Fruit fly (Drosophila melanogaster) whole organism, embryonic: ENCODE measurements around the gene zye.

ENCODE experiments used
- CG10543 ChIP-seq: fragments of 200-800 bp; sonication (Bioruptor generic); optimal IDR thresholded peaks from 3 replicates; lab custom pipeline; 2017; ENCODE audit warnings: missing biosample characterization, mild to moderate bottlenecking, missing genetic modification characterization, moderate library complexity
- CG13123 ChIP-seq: fragments of 200-800 bp; sonication (Bioruptor generic); optimal IDR thresholded peaks from 2 replicates; lab custom pipeline; 2016; ENCODE audit warnings: missing biosample characterization, missing genetic modification characterization
- CG13296 ChIP-seq: fragments of 200-800 bp; sonication (Bioruptor generic); optimal IDR thresholded peaks from 3 replicates; lab custom pipeline; 2018; ENCODE audit warnings: missing biosample characterization, mild to moderate bottlenecking, missing genetic modification characterization
- CG14014 ChIP-seq: fragments of 200-800 bp; sonication (Bioruptor generic); IDR thresholded peaks from 2 replicates; pipeline ENCODE4 v1.3.6; 2022; ENCODE audit warnings: missing biosample characterization, missing genetic modification characterization
- CG14965 ChIP-seq: fragments of 200-800 bp; sonication (Bioruptor generic); optimal IDR thresholded peaks from 2 replicates; lab custom pipeline; 2016; ENCODE audit warnings: missing biosample characterization, missing genetic modification characterization, borderline replicate concordance
- CG17802 ChIP-seq: fragments of 200-800 bp; sonication (Bioruptor generic); optimal IDR thresholded peaks from 2 replicates; lab custom pipeline; 2018; ENCODE audit warnings: missing biosample characterization, mild to moderate bottlenecking, missing genetic modification characterization, moderate library complexity
- CG2120 ChIP-seq: fragments of 200-800 bp; sonication (Bioruptor generic); optimal IDR thresholded peaks from 3 replicates; lab custom pipeline; 2016; ENCODE audit warnings: missing biosample characterization, missing genetic modification characterization
- CG30020 ChIP-seq: fragments of 200-800 bp; optimal IDR thresholded peaks from 2 replicates; lab custom pipeline; 2019; ENCODE audit warnings: missing biosample characterization, mild to moderate bottlenecking, missing genetic modification characterization, moderate library complexity
- CG32767 ChIP-seq: fragments of 200-800 bp; sonication (Bioruptor generic); IDR thresholded peaks from 2 replicates; pipeline ENCODE4 v1.3.6; 2022; ENCODE audit warnings: missing biosample characterization, missing genetic modification characterization
- CG34224 ChIP-seq: fragments of 200-800 bp; sonication (Bioruptor generic); IDR thresholded peaks from 3 replicates; pipeline ENCODE4 v1.3.6; 2022; ENCODE audit warnings: missing biosample characterization, missing genetic modification characterization; ENCODE audit not compliant: partially characterized antibody
- CG4282 ChIP-seq: fragments of 200-800 bp; sonication (Bioruptor generic); optimal IDR thresholded peaks from 2 replicates; lab custom pipeline; 2016; ENCODE audit warnings: missing biosample characterization, missing genetic modification characterization
- CG4404 ChIP-seq: fragments of 200-800 bp; sonication (Bioruptor generic); IDR thresholded peaks from 2 replicates; pipeline ENCODE4 v1.3.6; 2022; ENCODE audit warnings: missing biosample characterization, missing genetic modification characterization
- CG4424 ChIP-seq: fragments of 200-800 bp; sonication (Bioruptor generic); optimal IDR thresholded peaks from 3 replicates; lab custom pipeline; 2016; ENCODE audit warnings: missing biosample characterization, missing genetic modification characterization
- CG4820 ChIP-seq: fragments of 200-800 bp; sonication (Bioruptor generic); optimal IDR thresholded peaks from 3 replicates; lab custom pipeline; 2016; ENCODE audit warnings: missing biosample characterization, missing genetic modification characterization
- CG8290 ChIP-seq, 3 experiments: fragments of 200-800 bp; sonication (Bioruptor generic); optimal IDR thresholded peaks; 2 replicates each; lab custom pipeline; 2016 to 2019; ENCODE audit warnings: missing biosample characterization in 3 of 3, missing genetic modification characterization in 3 of 3, mild to moderate bottlenecking in 2 of 3, moderate library complexity in 1 of 3
- CG8359 ChIP-seq: fragments of 200-800 bp; sonication (Bioruptor generic); optimal IDR thresholded peaks from 2 replicates; lab custom pipeline; 2017; ENCODE audit warnings: missing biosample characterization, mild to moderate bottlenecking, missing genetic modification characterization, borderline replicate concordance
- D ChIP-seq, 2 experiments: fragments of 200-800 bp in 1 of 2; fragments of >200 bp in 1 of 2; sonication (Bioruptor generic) in 1 of 2; optimal IDR thresholded peaks; 2 replicates in 1 of 2; 3 replicates in 1 of 2; lab custom pipeline; 2017; ENCODE audit warnings: mild to moderate bottlenecking in 1 of 2, missing biosample characterization in 1 of 2, missing genetic modification characterization in 1 of 2, missing genetic modification reagents in 1 of 2
- D19A ChIP-seq: fragments of 200-800 bp; optimal IDR thresholded peaks from 3 replicates; lab custom pipeline; 2019; ENCODE audit warnings: missing biosample characterization, mild to moderate bottlenecking, missing genetic modification characterization, moderate library complexity
- Dek ChIP-seq: fragments of 200-800 bp; sonication (Bioruptor generic); optimal IDR thresholded peaks from 3 replicates; lab custom pipeline; 2019; ENCODE audit warnings: missing biosample characterization, mild to moderate bottlenecking, missing genetic modification characterization, moderate library complexity
- Dip3 ChIP-seq: fragments of 200-800 bp; sonication (Bioruptor generic); optimal IDR thresholded peaks from 3 replicates; lab custom pipeline; 2016; ENCODE audit warnings: missing biosample characterization, missing genetic modification characterization
- Doc2 ChIP-seq: fragments of 200-800 bp; sonication (Bioruptor generic); IDR thresholded peaks from 2 replicates; pipeline ENCODE4 v1.3.6; 2022; ENCODE audit warnings: missing biosample characterization, missing genetic modification characterization
- Dref ChIP-seq: fragments of 200-800 bp; sonication (Bioruptor generic); IDR thresholded peaks from 2 replicates; pipeline ENCODE4 v1.3.6; 2022; ENCODE audit warnings: missing biosample characterization, missing genetic modification characterization
- Ets65A ChIP-seq: fragments of 200-800 bp; sonication (Bioruptor generic); peaks from one replicate; lab custom pipeline; 2016; ENCODE audit warnings: missing biosample characterization, missing genetic modification characterization
- Ets97D ChIP-seq: fragments of 200-800 bp; sonication (Bioruptor generic); optimal IDR thresholded peaks from 3 replicates; lab custom pipeline; 2016; ENCODE audit warnings: missing biosample characterization, missing genetic modification characterization
- HLH4C ChIP-seq: fragments of 200-800 bp; sonication (Bioruptor generic); IDR thresholded peaks from 3 replicates; pipeline ENCODE4 v1.3.6; 2022; ENCODE audit warnings: missing biosample characterization, missing genetic modification characterization; ENCODE audit not compliant: partially characterized antibody
- Med ChIP-seq: fragments of 200-800 bp; sonication (Bioruptor generic); peaks from one replicate; lab custom pipeline; 2016; ENCODE audit warnings: missing biosample characterization, missing genetic modification characterization, mild to moderate bottlenecking, inconsistent platforms, moderate library complexity
- Mes4 ChIP-seq: fragments of 200-800 bp; sonication (Bioruptor generic); optimal IDR thresholded peaks from 2 replicates; lab custom pipeline; 2016; ENCODE audit warnings: missing biosample characterization, missing genetic modification characterization
- Usf ChIP-seq: fragments of 200-800 bp; sonication (Bioruptor generic); optimal IDR thresholded peaks from 2 replicates; lab custom pipeline; 2017; ENCODE audit warnings: missing genotype, missing biosample characterization, missing genetic modification characterization
- ac ChIP-seq: fragments of 200-800 bp; sonication (Bioruptor generic); optimal IDR thresholded peaks from 3 replicates; lab custom pipeline; 2017; ENCODE audit warnings: missing biosample characterization, mild to moderate bottlenecking, missing genetic modification characterization
- ato ChIP-seq: fragments of 200-800 bp; sonication (Bioruptor generic); IDR thresholded peaks from 2 replicates; pipeline ENCODE4 v1.3.6; 2022; ENCODE audit warnings: missing biosample characterization, missing genetic modification characterization; ENCODE audit not compliant: partially characterized antibody
- cas ChIP-seq: fragments of 200-800 bp; sonication (Bioruptor generic); IDR thresholded peaks from 2 replicates; pipeline ENCODE4 v1.3.6; 2022; ENCODE audit warnings: missing biosample characterization, missing genetic modification characterization
- chinmo ChIP-seq: fragments of 200-800 bp; sonication (Bioruptor generic); IDR thresholded peaks from 4 replicates; pipeline ENCODE4 v1.3.6; 2022; ENCODE audit warnings: missing biosample characterization, missing genetic modification characterization; ENCODE audit not compliant: partially characterized antibody
- chm ChIP-seq: fragments of 200-800 bp; sonication (Bioruptor generic); IDR thresholded peaks from 2 replicates; pipeline ENCODE4 v1.3.6; 2022; ENCODE audit warnings: missing biosample characterization, missing genetic modification characterization
- chn ChIP-seq: fragments of 200-800 bp; sonication (Bioruptor generic); optimal IDR thresholded peaks from 2 replicates; lab custom pipeline; 2016; ENCODE audit warnings: missing biosample characterization, missing genetic modification characterization
- corto ChIP-seq: fragments of 200-800 bp; sonication (Bioruptor generic); optimal IDR thresholded peaks from 2 replicates; lab custom pipeline; 2016; ENCODE audit warnings: missing biosample characterization, mild to moderate bottlenecking, missing genetic modification characterization, moderate library complexity
- eyg ChIP-seq: fragments of 200-800 bp; sonication (Bioruptor generic); optimal IDR thresholded peaks from 3 replicates; lab custom pipeline; 2016; ENCODE audit warnings: missing biosample characterization, missing genetic modification characterization
- grn ChIP-seq: fragments of 200-800 bp; sonication (Bioruptor generic); optimal IDR thresholded peaks from 3 replicates; lab custom pipeline; 2017; ENCODE audit warnings: missing biosample characterization, missing genetic modification characterization
- ham ChIP-seq: fragments of 200-800 bp; sonication (Bioruptor generic); IDR thresholded peaks from 2 replicates; pipeline ENCODE4 v1.3.6; 2022; ENCODE audit warnings: missing biosample characterization, missing genetic modification characterization
- kay ChIP-seq: fragments of 200-800 bp; sonication (Bioruptor generic); optimal IDR thresholded peaks from 2 replicates; lab custom pipeline; 2016; ENCODE audit warnings: missing biosample characterization, missing genetic modification characterization
- nmo ChIP-seq: fragments of 200-800 bp; sonication (Bioruptor generic); optimal IDR thresholded peaks from 2 replicates; lab custom pipeline; 2018; ENCODE audit warnings: missing biosample characterization, mild to moderate bottlenecking, missing genetic modification characterization, moderate library complexity
- scrt ChIP-seq: fragments of 200-800 bp; sonication (Bioruptor generic); optimal IDR thresholded peaks from 2 replicates; lab custom pipeline; 2018; ENCODE audit warnings: missing biosample characterization, mild to moderate bottlenecking, missing genetic modification characterization, moderate library complexity
- sens ChIP-seq: fragments of 200-800 bp; sonication (Bioruptor generic); peaks from one replicate; lab custom pipeline; 2016; ENCODE audit warnings: missing biosample characterization, missing genetic modification characterization
- slbo ChIP-seq: fragments of 200-800 bp; sonication (Bioruptor generic); IDR thresholded peaks from 2 replicates; pipeline ENCODE4 v1.3.6; 2022; ENCODE audit warnings: missing biosample characterization, missing genetic modification characterization
- tna ChIP-seq: fragments of 200-800 bp; sonication (Bioruptor generic); IDR thresholded peaks from 2 replicates; pipeline ENCODE4 v1.3.6; 2022; ENCODE audit warnings: missing biosample characterization, missing genetic modification characterization; ENCODE audit not compliant: partially characterized antibody
- twi ChIP-seq: fragments of 200-800 bp; optimal IDR thresholded peaks from 2 replicates; lab custom pipeline; 2019; ENCODE audit warnings: missing biosample characterization, mild to moderate bottlenecking, missing genetic modification characterization, moderate library complexity
- unpg ChIP-seq: fragments of 200-800 bp; sonication (Bioruptor generic); optimal IDR thresholded peaks from 3 replicates; lab custom pipeline; 2018; ENCODE audit warnings: missing biosample characterization, mild to moderate bottlenecking, missing genetic modification characterization, moderate library complexity

Gene zye

DNA sequence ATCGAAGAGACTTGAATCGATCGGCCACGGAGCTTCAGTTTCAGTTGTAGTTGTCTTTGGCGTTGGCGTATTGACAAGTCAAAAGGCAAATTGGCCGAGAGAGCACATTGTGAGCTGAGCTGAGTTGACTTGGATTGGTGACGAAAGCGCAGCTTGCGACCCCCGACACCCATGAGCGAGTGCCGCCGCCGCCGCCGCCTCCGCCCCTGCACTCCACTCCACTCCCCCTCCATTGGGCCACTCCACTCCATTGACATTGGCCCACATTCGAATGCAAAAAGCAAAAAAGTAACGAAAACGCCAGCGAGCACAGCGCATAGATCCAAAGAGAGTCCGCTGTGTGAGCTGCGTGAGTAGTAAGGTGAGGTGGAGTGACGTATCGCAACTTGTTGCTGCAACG is 15.6 kb upstream of the zye start (continued):
- TF ChIP-seq nmo (GFP tag; lab: Kevin White, UChicago) (no peak), Usf (no peak), cas (GFP tag; lab: Robert Waterston, UW) (no peak), ham (no peak), scrt (GFP tag; lab: Kevin White, UChicago) (no peak), D19A (tag; lab: Kevin White, UChicago) (no peak), CG13296 (GFP tag; lab: Kevin White, UChicago) (no peak), CG8359 (GFP tag; lab: Kevin White, UChicago) (no peak), twi (tag; lab: Kevin White, UChicago) (no peak), CG4404 (GFP tag; lab: Robert Waterston, UW) (no peak), Dip3 (GFP tag; lab: Kevin White, UChicago) (no peak), chinmo (GFP tag; lab: Robert Waterston, UW) (peak; percentile 94; the same call in 2 of the 4 replicates), sens (GFP tag; lab: Kevin White, UChicago) (no peak)

DNA sequence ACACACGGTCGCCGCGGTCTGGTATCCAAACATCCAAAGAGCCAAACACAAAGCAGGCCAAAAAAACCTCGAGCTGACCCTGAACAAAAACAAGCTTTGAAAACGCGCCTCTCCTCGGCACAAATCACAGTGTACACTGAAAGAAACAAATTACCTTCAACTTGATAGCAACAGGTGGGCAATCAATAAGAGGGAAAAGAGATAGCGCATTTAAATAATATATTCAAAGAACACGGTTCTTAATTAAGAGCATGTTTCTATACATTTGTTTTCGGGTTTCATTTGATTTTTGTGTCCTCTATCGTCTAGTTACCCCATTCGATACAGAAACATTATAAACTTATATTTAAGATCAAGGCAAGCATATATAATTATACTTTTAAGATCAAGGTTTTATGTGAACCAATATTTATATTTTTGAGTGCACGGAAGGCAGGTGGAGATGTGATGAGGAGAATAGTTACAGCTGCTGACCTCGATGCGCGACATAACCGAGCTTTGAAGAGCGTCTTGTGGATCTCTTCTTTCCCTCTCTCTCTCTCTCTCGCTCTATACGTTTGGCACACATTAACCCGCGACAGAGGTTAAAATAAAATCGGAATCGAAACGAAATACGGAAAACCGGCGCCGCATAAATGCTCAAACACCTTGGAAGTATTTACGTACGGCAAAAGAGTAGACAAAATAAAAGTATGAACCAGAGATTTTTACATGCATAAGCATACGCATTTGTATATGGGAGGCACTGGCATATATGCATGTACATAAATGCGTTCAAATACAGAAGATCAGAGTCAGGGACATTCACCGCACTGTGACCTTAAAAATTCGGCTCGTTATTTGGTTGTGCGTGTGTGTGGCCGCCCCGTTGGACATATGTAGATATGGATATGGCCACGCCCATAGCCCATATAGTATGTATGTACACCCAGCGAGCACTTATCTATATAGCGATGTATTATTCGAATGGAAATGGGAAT is 14.9 kb upstream of the zye start:
- TF ChIP-seq CG14014 (peak; percentile 70), CG2120 (GFP tag; lab: Kevin White, UChicago) (peak; percentile 90), Ets65A (GFP tag; lab: Kevin White, UChicago) (peak; percentile 91), CG4282 (GFP tag; lab: Kevin White, UChicago) (no peak), D (optimal IDR thresholded peaks at IDR 0.05; lab: Kevin White, UChicago) (no peak), D (GFP tag; optimal IDR thresholded peaks at IDR 0.05; lab: Kevin White, UChicago) (peak; percentile 77), Dek (peak; percentile 90), eyg (GFP tag; lab: Kevin White, UChicago) (peak; percentile 47), CG4424 (GFP tag; lab: Kevin White, UChicago) (peak; percentile 91), CG17802 (tag; lab: Kevin White, UChicago) (peak; percentile 56), Doc2 (GFP tag; lab: Robert Waterston, UW) (no peak), tna (no peak), CG4820 (GFP tag; lab: Kevin White, UChicago) (peak; percentile 74), CG30020 (peak; percentile 66), Med (peak; percentile 93), kay (peak; percentile 61), CG8290 (GFP tag; optimal IDR thresholded peaks at IDR 0.05; lab: Kevin White, UChicago) (peak; percentile 37), CG8290 (tag; optimal IDR thresholded peaks at IDR 0.05; lab: Kevin White, UChicago) (peak in 1 of 2 experiments; percentile 59), CG10543 (GFP tag; lab: Kevin White, UChicago) (peak; percentile 91), Mes4 (GFP tag; lab: Kevin White, UChicago) (peak; percentile 42), unpg (peak; percentile 89), CG32767 (GFP tag; lab: Robert Waterston, UW) (no peak), corto (peak; percentile 71), ac (GFP tag; lab: Kevin White, UChicago) (peak; percentile 35), chn (GFP tag; lab: Kevin White, UChicago) (peak; percentile 73), ato (GFP tag; lab: Robert Waterston, UW) (no peak), CG34224 (GFP tag; lab: Robert Waterston, UW) (0 out of 3 replicates have a peak, but pooled peaks have one; percentile 5), slbo (GFP tag; lab: Robert Waterston, UW) (peak; percentile 78), grn (peak; percentile 54), CG13123 (GFP tag; lab: Kevin White, UChicago) (peak; percentile 42), Dref (GFP tag; lab: Robert Waterston, UW) (no peak), CG14965 (peak; percentile 38), HLH4C (GFP tag; lab: Robert Waterston, UW) (no peak), chm (GFP tag; lab: Robert Waterston, UW) (no peak), Ets97D (GFP tag; lab: Kevin White, UChicago) (peak; percentile 20)
